Worm (Caenorhabditis elegans) whole organism, young adult: Measurements from ENCODE around the gene F14F8.9.
"Not testable (repeated sequence)": the region's sequence is repeated elsewhere in the genome, so short reads cannot be mapped to it uniquely, and the experiment has no call there.

Experiments
- F22D6.2 ChIP-seq: sonication (generic microtip); optimal IDR thresholded peaks from 2 replicates; lab custom pipeline; 2016; ENCODE audit warnings: mild to moderate bottlenecking, missing genetic modification characterization, missing compliant biosample characterization
- F37B4.10 ChIP-seq: fragments of 200-800 bp; sonication (Bioruptor generic); IDR thresholded peaks from 2 replicates; pipeline ENCODE4 v1.3.6; 2022; ENCODE audit warnings: missing genetic modification characterization, missing compliant biosample characterization
- F39B2.1 ChIP-seq: fragments of 200-800 bp; sonication (Bioruptor generic); IDR thresholded peaks from 2 replicates; pipeline ENCODE4 v1.3.6; 2022; ENCODE audit warnings: missing genetic modification reagents, missing genetic modification characterization, missing compliant biosample characterization
- F55B11.4 ChIP-seq: sonication (generic microtip); optimal IDR thresholded peaks from 2 replicates; lab custom pipeline; 2016; ENCODE audit warnings: missing compliant biosample characterization, missing genetic modification characterization, borderline replicate concordance; ENCODE audit not compliant: insufficient read depth
- F57C9.4 ChIP-seq: sonication (generic microtip); optimal IDR thresholded peaks from 2 replicates; lab custom pipeline; 2017; ENCODE audit warnings: mild to moderate bottlenecking, missing genetic modification characterization, missing compliant biosample characterization
- K12H6.12 ChIP-seq: fragments of 200-800 bp; sonication (Bioruptor generic); optimal IDR thresholded peaks from 2 replicates; lab custom pipeline; 2018; ENCODE audit warnings: mild to moderate bottlenecking, missing genetic modification characterization, missing compliant biosample characterization
- atf-7 ChIP-seq: sonication (generic microtip); optimal IDR thresholded peaks from 2 replicates; lab custom pipeline; 2017; ENCODE audit warnings: mild to moderate bottlenecking, missing genetic modification characterization, missing compliant biosample characterization
- bed-2 ChIP-seq: fragments of 200-800 bp; sonication (Bioruptor generic); IDR thresholded peaks from 2 replicates; pipeline ENCODE4 v1.3.6; 2022; ENCODE audit warnings: missing genetic modification reagents, missing genetic modification characterization, missing compliant biosample characterization
- ceh-100 ChIP-seq: fragments of 200-800 bp; sonication (Bioruptor generic); IDR thresholded peaks from 2 replicates; pipeline ENCODE4 v1.3.6; 2022; ENCODE audit warnings: missing genetic modification reagents, missing genetic modification characterization, missing compliant biosample characterization
- ceh-27 ChIP-seq: fragments of 200-800 bp; sonication (Bioruptor generic); optimal IDR thresholded peaks from 2 replicates; lab custom pipeline; 2018; ENCODE audit warnings: mild to moderate bottlenecking, missing genetic modification characterization, moderate library complexity, missing compliant biosample characterization
- dox-1 ChIP-seq: fragments of 200-800 bp; sonication (Bioruptor generic); IDR thresholded peaks from 2 replicates; pipeline ENCODE4 v1.3.6; 2022; ENCODE audit warnings: missing genetic modification reagents, missing genetic modification characterization, missing compliant biosample characterization
- dpff-1 ChIP-seq: sonication (generic microtip); optimal IDR thresholded peaks from 2 replicates; lab custom pipeline; 2017; ENCODE audit warnings: mild to moderate bottlenecking, missing genetic modification characterization, missing compliant biosample characterization
- egl-44 ChIP-seq: fragments of 200-800 bp; sonication (Bioruptor generic); IDR thresholded peaks from 2 replicates; pipeline ENCODE4 v1.3.6; 2022; ENCODE audit warnings: missing genetic modification reagents, missing genetic modification characterization, missing compliant biosample characterization
- egrh-3 ChIP-seq: fragments of 200-800 bp; sonication (Bioruptor generic); IDR thresholded peaks from 2 replicates; pipeline ENCODE4 v1.3.6; 2022; ENCODE audit warnings: missing genetic modification reagents, missing genetic modification characterization, missing compliant biosample characterization
- ets-4 ChIP-seq: fragments of 200-800 bp; sonication (Bioruptor generic); optimal IDR thresholded peaks from 2 replicates; lab custom pipeline; 2018; ENCODE audit warnings: mild to moderate bottlenecking, missing genetic modification characterization, missing compliant biosample characterization
- fkh-3 ChIP-seq: sonication (generic microtip); optimal IDR thresholded peaks from 2 replicates; lab custom pipeline; 2016; ENCODE audit warnings: mild to moderate bottlenecking, missing genetic modification characterization, missing compliant biosample characterization
- gei-17 ChIP-seq: fragments of 200-800 bp; sonication (Bioruptor generic); optimal IDR thresholded peaks from 2 replicates; lab custom pipeline; 2018; ENCODE audit warnings: mild to moderate bottlenecking, missing genetic modification characterization, missing compliant biosample characterization
- him-1 ChIP-seq: sonication (generic microtip); optimal IDR thresholded peaks from 2 replicates; lab custom pipeline; 2016; ENCODE audit warnings: missing genotype, missing genetic modification reagents, missing genetic modification characterization, missing compliant biosample characterization
- hlh-26 ChIP-seq: fragments of 200-800 bp; sonication (Bioruptor generic); conservative IDR thresholded peaks from 2 replicates; pipeline ENCODE4 v1.3.6; 2022; ENCODE audit warnings: missing genetic modification reagents, missing genetic modification characterization, missing compliant biosample characterization
- hsf-1 ChIP-seq: fragments of 200-800 bp; sonication (Bioruptor generic); IDR thresholded peaks from 2 replicates; pipeline ENCODE4 v1.3.6; 2022; ENCODE audit warnings: missing genetic modification reagents, missing genetic modification characterization, missing compliant biosample characterization
- let-607 ChIP-seq, 2 experiments: fragments of 200-800 bp in 1 of 2; sonication (Bioruptor generic) in 1 of 2; sonication (generic microtip) in 1 of 2; optimal IDR thresholded peaks; 2 replicates each; lab custom pipeline; 2016 to 2018; ENCODE audit warnings: mild to moderate bottlenecking in 2 of 2, missing compliant biosample characterization in 2 of 2, missing genetic modification characterization in 2 of 2, moderate library complexity in 2 of 2, missing genotype in 1 of 2
- lin-26 ChIP-seq: fragments of 200-800 bp; sonication (Bioruptor generic); IDR thresholded peaks from 2 replicates; pipeline ENCODE4 v1.3.6; 2022; ENCODE audit warnings: missing genetic modification reagents, missing genetic modification characterization, missing compliant biosample characterization
- lin-40 ChIP-seq: sonication (generic microtip); optimal IDR thresholded peaks from 2 replicates; lab custom pipeline; 2016; ENCODE audit warnings: missing genetic modification characterization, mild to moderate bottlenecking, missing compliant biosample characterization, missing genotype, missing genetic modification reagents
- lsl-1 ChIP-seq: fragments of 200-800 bp; sonication (Bioruptor generic); optimal IDR thresholded peaks from 2 replicates; lab custom pipeline; 2018; ENCODE audit warnings: mild to moderate bottlenecking, missing genetic modification characterization, moderate library complexity, missing compliant biosample characterization
- lsy-27 ChIP-seq: sonication (generic microtip); optimal IDR thresholded peaks from 2 replicates; lab custom pipeline; 2017; ENCODE audit warnings: missing genetic modification characterization, mild to moderate bottlenecking, missing compliant biosample characterization, antibody characterized with exemption, missing genotype, borderline replicate concordance; ENCODE audit not compliant: insufficient read depth
- madf-3 ChIP-seq: fragments of 200-800 bp; sonication (Bioruptor generic); IDR thresholded peaks from 2 replicates; pipeline ENCODE4 v1.3.6; 2022; ENCODE audit warnings: missing genetic modification reagents, missing genetic modification characterization, missing compliant biosample characterization
- mel-28 ChIP-seq: sonication (generic microtip); optimal IDR thresholded peaks from 2 replicates; lab custom pipeline; 2016; ENCODE audit warnings: borderline replicate concordance, mild to moderate bottlenecking, missing genetic modification characterization, missing compliant biosample characterization
- nhr-120 ChIP-seq: fragments of 200-800 bp; sonication (Bioruptor generic); IDR thresholded peaks from 2 replicates; pipeline ENCODE4 v1.3.6; 2022; ENCODE audit warnings: missing genetic modification characterization, missing compliant biosample characterization
- nhr-179 ChIP-seq: sonication (generic microtip); optimal IDR thresholded peaks from 2 replicates; lab custom pipeline; 2016; ENCODE audit warnings: mild to moderate bottlenecking, missing genetic modification characterization, missing compliant biosample characterization
- pha-4 ChIP-seq: fragments of 150-350 bp; sonication (generic microtip); optimal IDR thresholded peaks from 2 replicates; lab custom pipeline; 2014; ENCODE audit warnings: missing biosample characterization, missing genetic modification reagents, missing genetic modification characterization
- rpc-1 ChIP-seq, 2 experiments: fragments of 150-350 bp in 1 of 2; sonication (generic microtip) in 1 of 2; optimal IDR thresholded peaks; 2 replicates each; lab custom pipeline; 2014 to 2018; ENCODE audit warnings: missing biosample characterization in 1 of 2, missing genetic modification characterization in 1 of 2, missing genetic modification reagents in 1 of 2, missing genotype in 1 of 2
- sea-2 ChIP-seq: fragments of 200-800 bp; sonication (Bioruptor generic); IDR thresholded peaks from 2 replicates; pipeline ENCODE4 v1.3.6; 2022; ENCODE audit warnings: missing genetic modification characterization, missing compliant biosample characterization
- sptf-2 ChIP-seq: fragments of 200-800 bp; sonication (Bioruptor generic); optimal IDR thresholded peaks from 2 replicates; lab custom pipeline; 2018; ENCODE audit warnings: mild to moderate bottlenecking, missing genetic modification characterization, missing compliant biosample characterization
- tbx-9 ChIP-seq: sonication (generic microtip); optimal IDR thresholded peaks from 2 replicates; lab custom pipeline; 2016; ENCODE audit warnings: borderline replicate concordance, missing genetic modification characterization, inconsistent platforms, missing compliant biosample characterization
- unc-130 ChIP-seq: sonication (generic microtip); optimal IDR thresholded peaks from 2 replicates; lab custom pipeline; 2016; ENCODE audit warnings: missing genetic modification reagents, missing genetic modification characterization, missing compliant biosample characterization
- xnd-1 ChIP-seq: sonication (generic microtip); optimal IDR thresholded peaks from 2 replicates; lab custom pipeline; 2016; ENCODE audit warnings: missing genotype, missing genetic modification reagents, missing genetic modification characterization, missing compliant biosample characterization
- zfh-2 ChIP-seq: fragments of 200-800 bp; sonication (Bioruptor generic); conservative IDR thresholded peaks from 2 replicates; pipeline ENCODE4 v1.3.6; 2022; ENCODE audit warnings: missing genetic modification reagents, missing genetic modification characterization, missing compliant biosample characterization
- ztf-18 ChIP-seq: sonication (generic microtip); optimal IDR thresholded peaks from 2 replicates; lab custom pipeline; 2016; ENCODE audit warnings: missing genotype, mild to moderate bottlenecking, missing genetic modification characterization, missing compliant biosample characterization
- ztf-25 ChIP-seq: fragments of 200-800 bp; sonication (Bioruptor generic); IDR thresholded peaks from 2 replicates; pipeline ENCODE4 v1.3.6; 2022; ENCODE audit warnings: missing genetic modification reagents, missing genetic modification characterization, missing compliant biosample characterization
- ztf-6 ChIP-seq: fragments of 200-800 bp; sonication (Bioruptor generic); IDR thresholded peaks from 2 replicates; pipeline ENCODE4 v1.3.6; 2022; ENCODE audit warnings: missing genetic modification reagents, missing genetic modification characterization, missing compliant biosample characterization

Gene F14F8.9

ce11 chrV:16666647-16667046 is 1.7 kb downstream of the F14F8.9 start, which contains the start of gene F14F8.14:
Gene F14F8.14, minus strand, starts transcription at chrV:16666747.
- TF ChIP-seq F55B11.4 (tag; lab: Kevin White, UChicago): no peak
- TF ChIP-seq him-1 (tag; lab: Kevin White, UChicago): no peak
- TF ChIP-seq hsf-1 (GFP tag; lab: Robert Waterston, UW): no peak
- no peak for TF ChIP-seq lin-26
- TF ChIP-seq nhr-120 (GFP tag; lab: Robert Waterston, UW): no peak
- TF ChIP-seq F37B4.10: no peak
- no peak for TF ChIP-seq fkh-3 (tag; lab: Kevin White, UChicago)
- no peak for TF ChIP-seq mel-28 (tag; lab: Kevin White, UChicago)
- TF ChIP-seq tbx-9 (tag; lab: Kevin White, UChicago): no peak
- no peak for TF ChIP-seq egrh-3 (GFP tag; lab: Robert Waterston, UW)
- TF ChIP-seq egl-44 (GFP tag; lab: Robert Waterston, UW): no peak
- TF ChIP-seq ztf-6 (GFP tag; lab: Robert Waterston, UW): no peak
- TF ChIP-seq ets-4 (GFP tag; lab: Kevin White, UChicago): no peak
- no peak for TF ChIP-seq unc-130 (GFP tag; lab: Kevin White, UChicago)
- no peak for TF ChIP-seq ceh-27 (GFP tag; lab: Kevin White, UChicago)

DNA sequence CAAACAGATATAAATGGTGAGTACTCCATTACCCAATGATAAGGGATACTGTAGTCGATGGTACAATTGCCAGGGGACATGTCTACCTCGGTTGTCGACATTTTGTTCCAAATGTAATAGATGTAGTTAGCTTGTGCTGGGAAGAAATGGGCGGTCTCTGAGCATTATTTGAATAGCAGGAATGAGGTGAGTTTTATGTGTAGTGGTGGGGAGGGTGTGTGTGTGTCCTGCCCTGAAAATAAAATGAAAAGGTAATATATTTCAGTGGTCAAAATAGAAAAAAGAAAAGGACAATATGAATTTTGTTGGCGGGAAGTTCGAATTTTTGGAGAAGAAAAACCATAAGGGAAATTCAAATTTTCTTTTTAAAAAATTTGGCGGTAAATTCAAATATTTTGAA is 7.6 kb downstream of the F14F8.9 start, which contains the start of gene Y70C5B.2:
Gene Y70C5B.2, minus strand, starts transcription at position 101 of the 400 bp plus-strand sequence.
- not testable (repeated sequence) for TF ChIP-seq F39B2.1 (GFP tag; lab: Robert Waterston, UW); dox-1 (GFP tag; lab: Robert Waterston, UW); rpc-1 (optimal IDR thresholded peaks at IDR 0.05; lab: Kevin White, UChicago); rpc-1 (tag; optimal IDR thresholded peaks at IDR 0.05; lab: Kevin White, UChicago)

DNA sequence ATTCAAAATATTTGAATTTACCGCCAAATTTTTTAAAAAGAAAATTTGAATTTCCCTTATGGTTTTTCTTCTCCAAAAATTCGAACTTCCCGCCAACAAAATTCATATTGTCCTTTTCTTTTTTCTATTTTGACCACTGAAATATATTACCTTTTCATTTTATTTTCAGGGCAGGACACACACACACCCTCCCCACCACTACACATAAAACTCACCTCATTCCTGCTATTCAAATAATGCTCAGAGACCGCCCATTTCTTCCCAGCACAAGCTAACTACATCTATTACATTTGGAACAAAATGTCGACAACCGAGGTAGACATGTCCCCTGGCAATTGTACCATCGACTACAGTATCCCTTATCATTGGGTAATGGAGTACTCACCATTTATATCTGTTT is 14.1 kb downstream of the F14F8.9 start, which contains the start of gene W06G6.15:
Gene W06G6.15, plus strand, starts transcription at position 301 of the 400 bp plus-strand sequence.
- not testable (repeated sequence) for TF ChIP-seq ets-4 (GFP tag; lab: Kevin White, UChicago); xnd-1 (tag; lab: Kevin White, UChicago); pha-4 (tag; lab: Kevin White, UChicago)

- not testable (repeated sequence) for TF ChIP-seq bed-2 (GFP tag; lab: Robert Waterston, UW); nhr-179; unc-130 (GFP tag; lab: Kevin White, UChicago)
Observed at ce11 chrV:16649200-16649599, 19.2 kb downstream of the F14F8.9 start, which contains the start of gene W06G6.11. Gene W06G6.11, minus strand, starts transcription at chrV:16649300.

DNA sequence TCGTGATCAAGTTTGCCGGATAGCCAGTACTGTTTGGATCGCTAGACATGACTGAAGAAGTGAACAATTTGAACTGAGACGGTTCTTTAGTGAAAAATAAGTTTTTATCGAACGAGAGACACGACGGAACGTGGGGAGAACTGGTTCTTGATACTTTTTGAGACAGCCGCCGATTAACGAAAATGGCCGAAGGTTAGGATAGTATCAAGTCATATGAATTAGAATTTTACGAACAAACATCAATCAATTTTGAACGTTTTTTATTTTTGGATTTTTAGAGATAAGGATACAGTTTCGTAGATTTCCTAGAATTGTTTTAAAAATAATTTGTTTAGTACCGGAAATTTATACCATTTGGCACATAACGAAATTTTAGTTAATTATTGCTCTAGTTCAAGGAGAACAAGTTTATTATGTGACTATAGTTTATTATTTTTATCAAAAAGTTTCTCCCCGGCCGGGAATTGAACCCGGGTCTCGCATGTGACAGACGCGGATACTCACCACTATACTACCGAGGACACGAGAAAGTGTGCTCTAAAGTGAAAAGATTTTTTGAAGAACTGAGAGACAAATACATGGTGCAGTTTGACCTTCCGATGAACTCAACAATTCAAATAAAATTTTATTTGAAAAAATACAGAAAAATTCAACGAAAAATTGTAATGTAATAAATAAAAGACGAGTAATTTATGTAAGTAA is 19.9 kb downstream of the F14F8.9 start, which contains the start of gene W06G6.20:
Gene W06G6.20, minus strand, starts transcription at position 51 of the 702 bp plus-strand sequence.
- TF ChIP-seq atf-7 (tag; lab: Kevin White, UChicago) (no peak), F57C9.4 (tag; lab: Kevin White, UChicago) (no peak), zfh-2 (GFP tag; lab: Robert Waterston, UW) (no peak), lsy-27 (tag; lab: Kevin White, UChicago) (peak; percentile 22), hlh-26 (no peak), ztf-18 (tag; lab: Kevin White, UChicago) (peak; percentile 37), sea-2 (GFP tag; lab: Robert Waterston, UW) (no peak), dpff-1 (tag; lab: Kevin White, UChicago) (no peak), ceh-100 (GFP tag; lab: Robert Waterston, UW) (0 out of 2 replicates have a peak, but pooled peaks have one; percentile 9), ztf-25 (GFP tag; lab: Robert Waterston, UW) (peak; percentile 61; the same call in 1 of the 2 replicates), lin-40 (tag; lab: Kevin White, UChicago) (no peak), gei-17 (GFP tag; lab: Kevin White, UChicago) (no peak), madf-3 (no peak), let-607 (tag; optimal IDR thresholded peaks at IDR 0.05; lab: Kevin White, UChicago) (peak in 1 of 2 experiments; percentile 44), lsl-1 (GFP tag; lab: Kevin White, UChicago) (no peak), sptf-2 (GFP tag; lab: Kevin White, UChicago) (no peak), K12H6.12 (tag; lab: Kevin White, UChicago) (no peak), F22D6.2 (no peak)
